Fruit fly (Drosophila melanogaster): ENCODE data around the gene Eig71Ej.

DNA sequence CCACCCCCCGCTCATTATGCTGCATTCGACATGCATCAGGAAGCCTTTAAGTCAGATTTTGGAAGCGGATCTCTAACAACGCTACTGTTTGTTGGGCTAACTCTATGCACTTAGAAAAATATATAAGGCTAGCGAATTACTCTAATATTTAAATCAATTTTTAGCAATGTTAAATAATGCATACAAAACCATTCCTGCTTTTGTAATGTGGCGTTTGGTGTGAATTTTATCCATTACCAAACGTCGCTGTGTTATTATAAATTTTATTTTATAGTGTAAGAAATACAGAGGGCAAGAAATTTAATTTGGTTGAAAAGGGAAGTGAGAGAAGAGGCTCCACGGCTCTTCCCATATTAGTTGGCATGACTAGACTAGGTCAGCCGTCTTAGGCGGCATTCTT is 12.0 kb upstream of the Eig71Ej start:
- no peak for TF ChIP-seq tai (GFP tag; optimal IDR thresholded peaks at IDR 0.05)
- TF ChIP-seq woc (GFP tag; optimal IDR thresholded peaks at IDR 0.05) = no peak
- no peak for TF ChIP-seq Vsx2 (GFP tag; optimal IDR thresholded peaks at IDR 0.05; ENCODE audit: partially characterized antibody)
